Fruit fly (Drosophila melanogaster): ENCODE data around the gene CG9917.
A peak's percentile ranks its signal among the peaks of the same experiment; 100 is the strongest.

The CG9917 gene

DNA sequence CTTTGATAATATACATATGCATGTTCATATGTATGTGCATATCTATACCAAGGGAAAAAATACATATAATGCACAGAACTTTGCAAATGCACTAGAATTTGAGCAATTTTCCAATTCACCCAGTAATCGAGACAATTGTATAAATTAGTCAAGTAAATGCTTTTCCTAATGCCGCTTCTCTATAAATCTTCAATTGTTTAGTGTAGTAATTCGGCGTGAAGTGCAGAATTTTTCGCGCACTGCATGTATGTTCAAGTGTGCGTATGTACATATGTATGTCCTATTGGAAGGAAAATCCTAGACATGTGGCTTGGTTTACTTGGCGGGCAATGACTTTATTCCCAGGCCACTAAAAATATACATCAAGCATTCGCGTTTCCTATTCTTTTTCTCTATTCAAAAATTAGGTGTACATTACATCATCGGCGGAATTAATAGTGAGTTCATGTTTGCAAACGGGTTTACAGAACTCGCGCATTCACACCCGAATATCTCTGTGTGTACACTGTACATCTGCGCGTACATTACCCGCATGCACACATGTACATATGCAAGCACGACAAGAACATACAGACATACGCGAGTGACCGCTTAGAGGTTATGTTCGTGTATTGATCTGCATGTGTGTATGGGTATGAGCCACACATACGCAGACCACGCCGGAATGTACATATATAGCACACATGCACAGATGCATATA lies 4.0 kb downstream of the CG9917 start (continued):
- no peak for TF ChIP-seq CG6765 (GFP tag; optimal IDR thresholded peaks at IDR 0.05)
- no peak for TF ChIP-seq NK7.1 (GFP tag; optimal IDR thresholded peaks at IDR 0.05)
- TF ChIP-seq CG17361 (GFP tag; IDR thresholded peaks at IDR 0.05), result 0 out of 3 replicates have a peak, but pooled peaks have one; percentile 7
- no peak for TF ChIP-seq repo (GFP tag; optimal IDR thresholded peaks at IDR 0.05)
- peak; percentile 45 for TF ChIP-seq Nf-YC (tag; optimal IDR thresholded peaks at IDR 0.05)
- no peak for TF ChIP-seq CG10267 (tag; optimal IDR thresholded peaks at IDR 0.05)
- no peak for TF ChIP-seq CG1647 (GFP tag; optimal IDR thresholded peaks at IDR 0.05)
- no peak for TF ChIP-seq scrt (GFP tag; optimal IDR thresholded peaks at IDR 0.05)
- TF ChIP-seq Doc3 (GFP tag; IDR thresholded peaks at IDR 0.05; ENCODE audit: partially characterized antibody), result no peak
- TF ChIP-seq NFAT (GFP tag; IDR thresholded peaks at IDR 0.05), result no peak
- TF ChIP-seq CrebB (tag; optimal IDR thresholded peaks at IDR 0.05), result no peak
- TF ChIP-seq Bgb (GFP tag; IDR thresholded peaks at IDR 0.05; ENCODE audit: partially characterized antibody), result peak; percentile 49; the same call in 1 of the 2 replicates
- TF ChIP-seq CG1602 (GFP tag; optimal IDR thresholded peaks at IDR 0.05), result no peak
- TF ChIP-seq Vsx1 (GFP tag; optimal IDR thresholded peaks at IDR 0.05), result no peak
- TF ChIP-seq cad (GFP tag; optimal IDR thresholded peaks at IDR 0.05), result no peak
- peak; percentile 17 for TF ChIP-seq CG4328 (GFP tag; optimal IDR thresholded peaks at IDR 0.05)
- no peak for TF ChIP-seq Bdp1 (GFP tag; optimal IDR thresholded peaks at IDR 0.05)
- TF ChIP-seq CG3407 (GFP tag; optimal IDR thresholded peaks at IDR 0.05), result no peak
- TF ChIP-seq CG1603 (tag; optimal IDR thresholded peaks at IDR 0.05), result no peak
- no peak for TF ChIP-seq zfh1 (GFP tag; IDR thresholded peaks at IDR 0.05)
- TF ChIP-seq CG8290 (GFP tag; optimal IDR thresholded peaks at IDR 0.05), result no peak
- peak in 1 of 2 experiments; percentile 54 for TF ChIP-seq CG8290 (tag; optimal IDR thresholded peaks at IDR 0.05)
- TF ChIP-seq Meics (GFP tag; optimal IDR thresholded peaks at IDR 0.05), result no peak
- TF ChIP-seq CG15601 (tag; optimal IDR thresholded peaks at IDR 0.05), result no peak
- TF ChIP-seq CG7357 (GFP tag; IDR thresholded peaks at IDR 0.05), result no peak
- TF ChIP-seq CG8765 (GFP tag; IDR thresholded peaks at IDR 0.05), result no peak
- no peak for TF ChIP-seq CG4282 (GFP tag; optimal IDR thresholded peaks at IDR 0.05)
- TF ChIP-seq Sox102F (GFP tag; optimal IDR thresholded peaks at IDR 0.05), result no peak
- TF ChIP-seq sna (GFP tag; IDR thresholded peaks at IDR 0.05; ENCODE audit: partially characterized antibody), result no peak
- peak; percentile 68 for TF ChIP-seq zf30C (GFP tag; optimal IDR thresholded peaks at IDR 0.05)
- TF ChIP-seq klu (GFP tag; IDR thresholded peaks at IDR 0.05), result no peak
- TF ChIP-seq z (GFP tag; IDR thresholded peaks at IDR 0.05), result peak; percentile 23; the same call in 1 of the 3 replicates
- TF ChIP-seq CG7839 (tag; optimal IDR thresholded peaks at IDR 0.05), result no peak
- no peak for TF ChIP-seq PHDP (tag; optimal IDR thresholded peaks at IDR 0.05)
- TF ChIP-seq cas (GFP tag; IDR thresholded peaks at IDR 0.05), result no peak
- TF ChIP-seq nerfin-1 (tag; optimal IDR thresholded peaks at IDR 0.05), result peak; percentile 99
- TF ChIP-seq pan (optimal IDR thresholded peaks at IDR 0.05), result no peak
- TF ChIP-seq pan (GFP tag; optimal IDR thresholded peaks at IDR 0.05 in 1 of 2, IDR thresholded peaks at IDR 0.05 in 1 of 2), result no peak
- no peak for TF ChIP-seq CG9932 (GFP tag; IDR thresholded peaks at IDR 0.05)
- no peak for TF ChIP-seq ERR (GFP tag; optimal IDR thresholded peaks at IDR 0.05)
- no peak for TF ChIP-seq pita (GFP tag; optimal IDR thresholded peaks at IDR 0.05)
- TF ChIP-seq CG33557 (GFP tag; optimal IDR thresholded peaks at IDR 0.05), result peak; percentile 4
- no peak for TF ChIP-seq CG14860 (GFP tag; IDR thresholded peaks at IDR 0.05; ENCODE audit: partially characterized antibody)
- TF ChIP-seq CG10654 (GFP tag; optimal IDR thresholded peaks at IDR 0.05), result no peak
- TF ChIP-seq CG11093 (GFP tag; IDR thresholded peaks at IDR 0.05), result no peak
- no peak for TF ChIP-seq sc (optimal IDR thresholded peaks at IDR 0.05)
- no peak for TF ChIP-seq sc (GFP tag; optimal IDR thresholded peaks at IDR 0.05)
- TF ChIP-seq CTCF (GFP tag; optimal IDR thresholded peaks at IDR 0.05), result no peak
- no peak for TF ChIP-seq psq (GFP tag; optimal IDR thresholded peaks at IDR 0.05)
- TF ChIP-seq CkIIα-i1 (GFP tag; IDR thresholded peaks at IDR 0.05), result no peak
- TF ChIP-seq schlank (tag; optimal IDR thresholded peaks at IDR 0.05), result no peak
- no peak for TF ChIP-seq Hmr (GFP tag; optimal IDR thresholded peaks at IDR 0.05)
